Fruit fly (Drosophila melanogaster) whole organism, wandering third instar larva: ENCODE results near the gene Spp.
A peak's percentile ranks its signal among the peaks of the same experiment; 100 is the strongest.

Experiments used
- Abd-B ChIP-seq: fragments of >200 bp; optimal IDR thresholded peaks from 2 replicates; lab custom pipeline; 2017; ENCODE audit warnings: missing biosample characterization, missing genetic modification characterization
- CG32264 ChIP-seq: fragments of 200-800 bp; sonication (Bioruptor generic); optimal IDR thresholded peaks from 2 replicates; lab custom pipeline; 2016; ENCODE audit warnings: missing biosample characterization, missing genetic modification characterization
- CG9705 ChIP-seq: fragments of 200-800 bp; sonication (Bioruptor generic); optimal IDR thresholded peaks from 2 replicates; lab custom pipeline; 2018; ENCODE audit warnings: missing biosample characterization, mild to moderate bottlenecking, missing genetic modification characterization
- CrebA ChIP-seq: fragments of 200-800 bp; sonication (Bioruptor generic); optimal IDR thresholded peaks from 2 replicates; lab custom pipeline; 2016; ENCODE audit warnings: missing biosample characterization, mild to moderate bottlenecking, missing genetic modification characterization, borderline replicate concordance
- Dfd ChIP-seq: fragments of >200 bp; optimal IDR thresholded peaks from 2 replicates; lab custom pipeline; 2017; ENCODE audit warnings: missing biosample characterization, missing genetic modification characterization
- Dif ChIP-seq: fragments of 200-275, 200-300 bp; sonication (Bioruptor generic); optimal IDR thresholded peaks from 2 replicates; lab custom pipeline; 2018; ENCODE audit warnings: missing biosample characterization, missing genetic modification characterization; ENCODE audit not compliant: partially characterized antibody
- GATAd ChIP-seq: sonication (Bioruptor generic); optimal IDR thresholded peaks from 2 replicates; lab custom pipeline; 2016; ENCODE audit warnings: missing biosample characterization, missing genetic modification characterization
- HLH106 ChIP-seq: fragments of 200-800 bp; optimal IDR thresholded peaks from 3 replicates; lab custom pipeline; 2019; ENCODE audit warnings: missing biosample characterization, mild to moderate bottlenecking, missing genetic modification characterization, moderate library complexity
- Hnf4 ChIP-seq: fragments of 200-800 bp; sonication (Bioruptor generic); optimal IDR thresholded peaks from 2 replicates; lab custom pipeline; 2016; ENCODE audit warnings: missing biosample characterization, mild to moderate bottlenecking, missing genetic modification characterization
- Hr78 ChIP-seq: fragments of >200 bp; optimal IDR thresholded peaks from 2 replicates; lab custom pipeline; 2017; ENCODE audit warnings: missing biosample characterization, missing genetic modification characterization
- Hr83 ChIP-seq: fragments of 200-300 bp; sonication (Bioruptor generic); optimal IDR thresholded peaks from 2 replicates; lab custom pipeline; 2016; ENCODE audit warnings: missing biosample characterization, mild to moderate bottlenecking, missing genetic modification characterization, moderate library complexity; ENCODE audit not compliant: poor library complexity, severe bottlenecking
- Jra ChIP-seq: sonication (Bioruptor generic); optimal IDR thresholded peaks from 2 replicates; lab custom pipeline; 2016; ENCODE audit warnings: missing biosample characterization, missing genetic modification characterization
- Mio ChIP-seq: sonication (Bioruptor generic); optimal IDR thresholded peaks from 2 replicates; lab custom pipeline; 2016; ENCODE audit warnings: missing biosample characterization, missing genetic modification characterization
- Myc ChIP-seq: fragments of >200 bp; optimal IDR thresholded peaks from 2 replicates; lab custom pipeline; 2017
- N ChIP-seq: fragments of >200 bp; optimal IDR thresholded peaks from 2 replicates; lab custom pipeline; 2018; ENCODE audit warnings: missing biosample characterization, missing external identifiers, missing genetic modification characterization
- OdsH ChIP-seq: fragments of 200-800 bp; sonication (Bioruptor generic); optimal IDR thresholded peaks from 2 replicates; lab custom pipeline; 2016; ENCODE audit warnings: missing biosample characterization, mild to moderate bottlenecking, missing genetic modification characterization
- Rel ChIP-seq, 2 experiments: fragments of 200-800 bp; sonication (Bioruptor generic) in 1 of 2; optimal IDR thresholded peaks; 2 replicates in 1 of 2; 3 replicates in 1 of 2; lab custom pipeline; 2016 to 2019; ENCODE audit warnings: mild to moderate bottlenecking in 2 of 2, missing biosample characterization in 2 of 2, missing genetic modification characterization in 2 of 2, moderate library complexity in 1 of 2
- Sp1 ChIP-seq: fragments of 200-800 bp; sonication (Bioruptor generic); optimal IDR thresholded peaks from 3 replicates; lab custom pipeline; 2019; ENCODE audit warnings: missing biosample characterization, mild to moderate bottlenecking, missing genetic modification characterization, moderate library complexity
- Vsx2 ChIP-seq: fragments of 200-300, 225-300 bp; sonication (Bioruptor generic); optimal IDR thresholded peaks from 2 replicates; lab custom pipeline; 2018; ENCODE audit warnings: missing biosample characterization, missing genetic modification characterization; ENCODE audit not compliant: partially characterized antibody
- br ChIP-seq: fragments of 200-800 bp; sonication (Bioruptor generic); optimal IDR thresholded peaks from 2 replicates; lab custom pipeline; 2016; ENCODE audit warnings: missing biosample characterization, missing genetic modification characterization
- brk ChIP-seq: fragments of 200-800 bp; sonication (Bioruptor generic); optimal IDR thresholded peaks from 2 replicates; lab custom pipeline; 2016; ENCODE audit warnings: missing biosample characterization, mild to moderate bottlenecking, missing genetic modification characterization
- dl ChIP-seq, 2 experiments: fragments of 175-275, 200-275 bp in 1 of 2; fragments of 200-275 bp in 1 of 2; sonication (Bioruptor generic); optimal IDR thresholded peaks; lab custom pipeline; 2018; ENCODE audit warnings: mild to moderate bottlenecking in 2 of 2, missing biosample characterization in 2 of 2, missing genetic modification characterization in 2 of 2, moderate library complexity in 2 of 2; ENCODE audit not compliant: partially characterized antibody in 2 of 2, insufficient read depth in 1 of 2
- dmrt93B ChIP-seq: fragments of 200-800 bp; sonication (Bioruptor generic); optimal IDR thresholded peaks from 2 replicates; lab custom pipeline; 2018; ENCODE audit warnings: missing biosample characterization, mild to moderate bottlenecking, missing genetic modification characterization
- dsf ChIP-seq: sonication (Bioruptor generic); optimal IDR thresholded peaks from 2 replicates; lab custom pipeline; 2016; ENCODE audit warnings: missing biosample characterization, missing genetic modification characterization, borderline replicate concordance
- ey ChIP-seq: fragments of 200-800 bp; sonication (Bioruptor generic); optimal IDR thresholded peaks from 2 replicates; lab custom pipeline; 2016; ENCODE audit warnings: missing biosample characterization, missing genetic modification characterization
- foxo ChIP-seq, 2 experiments: fragments of 200-800 bp; sonication (Bioruptor generic); optimal IDR thresholded peaks; 2 replicates in 1 of 2; 3 replicates in 1 of 2; lab custom pipeline; 2016 to 2017; ENCODE audit warnings: missing biosample characterization in 2 of 2, missing genetic modification characterization in 2 of 2
- fru ChIP-seq: fragments of 200-800 bp; sonication (Bioruptor generic); optimal IDR thresholded peaks from 3 replicates; lab custom pipeline; 2016; ENCODE audit warnings: missing biosample characterization, mild to moderate bottlenecking, missing genetic modification characterization
- h ChIP-seq: fragments of 200-800 bp; sonication (Bioruptor generic); optimal IDR thresholded peaks from 3 replicates; lab custom pipeline; 2016; ENCODE audit warnings: missing biosample characterization, mild to moderate bottlenecking, missing genetic modification characterization
- jim ChIP-seq: fragments of 175-275, 200-325 bp; sonication (Bioruptor generic); optimal IDR thresholded peaks from 2 replicates; lab custom pipeline; 2016; ENCODE audit warnings: missing biosample characterization, mild to moderate bottlenecking, missing genetic modification characterization
- lola ChIP-seq: fragments of >200 bp; optimal IDR thresholded peaks from 2 replicates; lab custom pipeline; 2017; ENCODE audit warnings: missing biosample characterization, missing genetic modification characterization
- pan ChIP-seq: fragments of >200 bp; optimal IDR thresholded peaks from 2 replicates; lab custom pipeline; 2017
- psq ChIP-seq: fragments of 200-800 bp; sonication (Bioruptor generic); optimal IDR thresholded peaks from 3 replicates; lab custom pipeline; 2017; ENCODE audit warnings: missing biosample characterization, mild to moderate bottlenecking, missing genetic modification characterization, moderate library complexity
- rgr ChIP-seq: fragments of 200-800 bp; sonication (Bioruptor generic); optimal IDR thresholded peaks from 3 replicates; lab custom pipeline; 2016; ENCODE audit warnings: missing biosample characterization, mild to moderate bottlenecking, missing genetic modification characterization
- sv ChIP-seq: fragments of 200-800 bp; sonication (Bioruptor generic); optimal IDR thresholded peaks from 3 replicates; lab custom pipeline; 2016; ENCODE audit warnings: missing biosample characterization, missing genetic modification characterization
- tai ChIP-seq: sonication (Bioruptor generic); optimal IDR thresholded peaks from 2 replicates; lab custom pipeline; 2016; ENCODE audit warnings: missing biosample characterization, missing genetic modification characterization
- usp ChIP-seq: fragments of >200 bp; optimal IDR thresholded peaks from 2 replicates; lab custom pipeline; 2017; ENCODE audit warnings: missing biosample characterization, missing genetic modification characterization

Spp gene

dm6 chr2L:524515-524920 lies 19.9 kb downstream of the Spp start:
- TF ChIP-seq Abd-B (GFP tag; lab: Kevin White, UChicago) (no peak), dl (GFP tag; optimal IDR thresholded peaks at IDR 0.05; lab: Kevin White, UChicago; ENCODE audit: insufficient read depth in 1 of 2, partially characterized antibody in 2 of 2) (peak in 1 of 2 experiments; percentile 22), Myc (no peak), Rel (GFP tag; optimal IDR thresholded peaks at IDR 0.05; lab: Kevin White, UChicago) (no peak), Rel (tag; optimal IDR thresholded peaks at IDR 0.05; lab: Kevin White, UChicago) (peak; percentile 35), h (GFP tag; lab: Kevin White, UChicago) (no peak), usp (GFP tag; lab: Kevin White, UChicago) (no peak), psq (GFP tag; lab: Kevin White, UChicago) (peak; percentile 58), Hnf4 (GFP tag; lab: Kevin White, UChicago) (peak; percentile 35), fru (GFP tag; lab: Kevin White, UChicago) (no peak)

DNA sequence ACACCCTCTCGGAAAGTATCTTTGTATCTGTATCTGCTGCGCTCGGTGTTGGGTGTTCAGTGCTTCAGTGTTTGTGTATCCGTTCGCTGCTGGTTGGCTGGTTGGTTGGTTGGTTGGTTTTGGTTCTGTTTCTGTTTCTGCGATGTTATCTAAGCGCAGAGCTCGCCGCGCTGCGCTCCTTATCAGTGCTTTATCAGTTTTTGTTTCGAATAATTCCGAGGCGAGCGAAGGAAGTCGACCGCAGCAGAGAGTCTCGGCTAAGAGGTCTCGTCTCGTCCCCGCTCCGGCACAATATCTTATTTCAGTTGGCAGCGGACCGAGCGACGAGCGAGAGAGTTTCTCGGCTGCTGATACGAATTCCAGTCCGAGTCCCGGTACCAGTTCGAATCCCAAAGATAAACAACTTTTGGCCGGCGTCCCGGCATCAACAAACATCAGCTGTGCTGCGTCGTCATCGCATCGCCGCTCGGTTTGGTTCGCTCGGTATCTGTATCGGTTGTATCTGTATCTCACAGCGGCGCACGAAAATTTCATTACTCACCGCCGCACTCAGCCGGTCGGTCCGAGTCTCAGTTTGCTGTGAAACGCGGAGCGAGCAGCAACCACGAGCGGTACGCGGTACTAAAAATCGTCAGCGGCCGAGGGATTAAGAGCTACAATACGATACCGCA lies 21.2 kb downstream of the Spp start:
- peak; percentile 54 for TF ChIP-seq CG32264 (GFP tag; lab: Kevin White, UChicago)
- TF ChIP-seq foxo (GFP tag; optimal IDR thresholded peaks at IDR 0.05; lab: Kevin White, UChicago), result no peak
- TF ChIP-seq Rel (GFP tag; optimal IDR thresholded peaks at IDR 0.05; lab: Kevin White, UChicago), result no peak
- TF ChIP-seq Rel (tag; optimal IDR thresholded peaks at IDR 0.05; lab: Kevin White, UChicago), result peak; percentile 47
- TF ChIP-seq rgr (GFP tag; lab: Kevin White, UChicago), result peak; percentile 30
- peak; percentile 55 for TF ChIP-seq Dif
- TF ChIP-seq dl (GFP tag; optimal IDR thresholded peaks at IDR 0.05; lab: Kevin White, UChicago; ENCODE audit: insufficient read depth in 1 of 2, partially characterized antibody in 2 of 2), result peak in 1 of 2 experiments; percentile 35
- peak; percentile 33 for TF ChIP-seq Sp1 (GFP tag; lab: Kevin White, UChicago)
- no peak for TF ChIP-seq CG9705 (GFP tag; lab: Kevin White, UChicago)
- peak; percentile 50 for TF ChIP-seq h (GFP tag; lab: Kevin White, UChicago)
- TF ChIP-seq Jra (GFP tag; lab: Kevin White, UChicago), result peak; percentile 78
- no peak for TF ChIP-seq Mio (GFP tag; lab: Kevin White, UChicago)
- TF ChIP-seq N (GFP tag; lab: Kevin White, UChicago), result no peak
- peak; percentile 42 for TF ChIP-seq psq (GFP tag; lab: Kevin White, UChicago)
- peak; percentile 8 for TF ChIP-seq Hnf4 (GFP tag; lab: Kevin White, UChicago)
- TF ChIP-seq brk (GFP tag; lab: Kevin White, UChicago), result peak; percentile 65
- TF ChIP-seq pan (lab: Kevin White, UChicago), result no peak
- no peak for TF ChIP-seq Dfd (GFP tag; lab: Kevin White, UChicago)
- peak; percentile 9 for TF ChIP-seq HLH106 (tag; lab: Kevin White, UChicago)
- TF ChIP-seq Hr83 (GFP tag; lab: Kevin White, UChicago), result peak; percentile 60
- TF ChIP-seq fru (GFP tag; lab: Kevin White, UChicago), result peak; percentile 26
- TF ChIP-seq Myc, result no peak
- no peak for TF ChIP-seq Hr78 (GFP tag; lab: Kevin White, UChicago)

DNA sequence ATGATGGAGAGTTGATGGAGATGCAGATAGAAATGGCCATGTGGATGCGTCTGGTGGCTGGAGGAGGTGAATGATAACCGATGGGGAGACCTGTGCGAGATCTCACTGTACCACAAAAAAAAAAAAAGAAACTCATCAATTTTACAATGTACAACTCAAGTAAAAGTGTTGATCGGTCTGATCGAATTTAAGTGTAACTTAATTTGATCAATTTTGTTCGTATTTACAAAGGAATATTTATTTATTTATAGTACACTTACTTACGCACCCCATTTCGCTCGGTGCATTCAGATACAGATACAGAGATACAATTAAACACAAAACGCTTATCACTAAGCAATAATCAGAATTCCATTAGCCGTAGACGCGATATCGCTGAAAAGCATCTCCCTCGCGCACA lies 21.7 kb downstream of the Spp start:
- TF ChIP-seq br, result peak; percentile 27
- TF ChIP-seq dmrt93B (GFP tag; lab: Kevin White, UChicago), result peak; percentile 1
- TF ChIP-seq tai (GFP tag; lab: Kevin White, UChicago), result no peak
- TF ChIP-seq Jra (GFP tag; lab: Kevin White, UChicago), result no peak
- TF ChIP-seq sv (GFP tag; lab: Kevin White, UChicago), result no peak
- TF ChIP-seq lola (GFP tag; lab: Kevin White, UChicago), result no peak
- TF ChIP-seq ey (GFP tag; lab: Kevin White, UChicago), result no peak
- peak; percentile 24 for TF ChIP-seq HLH106 (tag; lab: Kevin White, UChicago)
- no peak for TF ChIP-seq dsf (GFP tag; lab: Kevin White, UChicago)
- TF ChIP-seq N (GFP tag; lab: Kevin White, UChicago), result no peak
- no peak for TF ChIP-seq Hr78 (GFP tag; lab: Kevin White, UChicago)
- TF ChIP-seq fru (GFP tag; lab: Kevin White, UChicago), result no peak
- peak; percentile 44 for TF ChIP-seq h (GFP tag; lab: Kevin White, UChicago)
- TF ChIP-seq CG9705 (GFP tag; lab: Kevin White, UChicago), result no peak
- no peak for TF ChIP-seq psq (GFP tag; lab: Kevin White, UChicago)
- TF ChIP-seq Vsx2 (GFP tag; lab: Kevin White, UChicago), result no peak
- peak; percentile 5 for TF ChIP-seq Sp1 (GFP tag; lab: Kevin White, UChicago)
- no peak for TF ChIP-seq dl (GFP tag; optimal IDR thresholded peaks at IDR 0.05; lab: Kevin White, UChicago; ENCODE audit: insufficient read depth in 1 of 2, partially characterized antibody in 2 of 2)
- no peak for TF ChIP-seq GATAd (GFP tag; lab: Kevin White, UChicago)
- TF ChIP-seq jim (GFP tag; lab: Kevin White, UChicago), result no peak
- TF ChIP-seq Dif, result no peak
- TF ChIP-seq foxo (GFP tag; optimal IDR thresholded peaks at IDR 0.05; lab: Kevin White, UChicago), result peak in 1 of 2 experiments; percentile 64
- no peak for TF ChIP-seq OdsH (GFP tag; lab: Kevin White, UChicago)
- peak; percentile 37 for TF ChIP-seq rgr (GFP tag; lab: Kevin White, UChicago)
- TF ChIP-seq Rel (GFP tag; optimal IDR thresholded peaks at IDR 0.05; lab: Kevin White, UChicago), result no peak
- TF ChIP-seq Rel (tag; optimal IDR thresholded peaks at IDR 0.05; lab: Kevin White, UChicago), result no peak
- no peak for TF ChIP-seq Dfd (GFP tag; lab: Kevin White, UChicago)
- no peak for TF ChIP-seq CrebA
- TF ChIP-seq Hr83 (GFP tag; lab: Kevin White, UChicago), result no peak
- TF ChIP-seq Hnf4 (GFP tag; lab: Kevin White, UChicago), result peak; percentile 43
- TF ChIP-seq, all 38 proteins: peak for 8
